Fruit fly (Drosophila melanogaster) whole organism, wandering third instar larva: Measurements from ENCODE around the gene CG31075.

ENCODE experiments used
- CG32264 ChIP-seq: fragments of 200-800 bp; sonication (Bioruptor generic); optimal IDR thresholded peaks from 2 replicates; lab custom pipeline; 2016; ENCODE audit warnings: missing biosample characterization, missing genetic modification characterization
- Hr78 ChIP-seq: fragments of >200 bp; optimal IDR thresholded peaks from 2 replicates; lab custom pipeline; 2017; ENCODE audit warnings: missing biosample characterization, missing genetic modification characterization
- Mio ChIP-seq: sonication (Bioruptor generic); optimal IDR thresholded peaks from 2 replicates; lab custom pipeline; 2016; ENCODE audit warnings: missing biosample characterization, missing genetic modification characterization
- lola ChIP-seq: fragments of >200 bp; optimal IDR thresholded peaks from 2 replicates; lab custom pipeline; 2017; ENCODE audit warnings: missing biosample characterization, missing genetic modification characterization
- usp ChIP-seq: fragments of >200 bp; optimal IDR thresholded peaks from 2 replicates; lab custom pipeline; 2017; ENCODE audit warnings: missing biosample characterization, missing genetic modification characterization

dm6 chr3R:27007022-27007421 is 18.7 kb upstream of the CG31075 start, which contains the start of gene CG6295:
- TF ChIP-seq lola (no peak), Mio (GFP tag; lab: Kevin White, UChicago) (no peak), CG32264 (GFP tag; lab: Kevin White, UChicago) (no peak), Hr78 (GFP tag; lab: Kevin White, UChicago) (no peak), usp (GFP tag; lab: Kevin White, UChicago) (no peak)
